Worm (Caenorhabditis elegans) whole organism, dauer: Measurements from ENCODE around the gene xpo-1.

ENCODE experiments used
- unc-62 ChIP-seq: sonication (generic microtip); optimal IDR thresholded peaks from 2 replicates; lab custom pipeline; 2017; ENCODE audit warnings: missing biosample characterization, missing genetic modification reagents, missing genetic modification characterization

xpo-1 gene

ce11 chrV:7826917-7827316 is 22.1 kb downstream of the xpo-1 start, which contains the start of gene mig-6:
Gene mig-6 (plus strand): TSS chrV:7827217.
- TF ChIP-seq unc-62 (GFP tag; lab: Kevin White, UChicago), result no peak

DNA sequence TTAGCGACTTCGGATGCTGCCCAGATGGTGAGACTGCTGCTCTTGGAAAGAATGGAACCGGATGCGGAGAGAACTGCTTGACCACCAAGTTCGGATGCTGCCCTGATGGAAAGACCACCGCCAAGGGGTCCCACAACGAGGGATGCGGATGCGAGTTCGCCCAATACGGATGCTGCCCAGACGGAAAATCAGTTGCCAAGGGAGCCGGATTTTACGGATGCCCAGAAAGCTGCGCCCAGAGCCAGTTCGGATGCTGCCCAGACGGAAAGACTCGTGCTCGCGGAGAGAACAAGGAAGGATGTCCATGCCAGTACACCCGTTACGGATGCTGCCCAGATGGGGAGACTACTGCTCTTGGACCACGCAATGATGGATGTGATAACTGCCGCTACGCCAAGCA is 26.1 kb downstream of the xpo-1 start:
- no peak for TF ChIP-seq unc-62 (GFP tag; lab: Kevin White, UChicago)

DNA sequence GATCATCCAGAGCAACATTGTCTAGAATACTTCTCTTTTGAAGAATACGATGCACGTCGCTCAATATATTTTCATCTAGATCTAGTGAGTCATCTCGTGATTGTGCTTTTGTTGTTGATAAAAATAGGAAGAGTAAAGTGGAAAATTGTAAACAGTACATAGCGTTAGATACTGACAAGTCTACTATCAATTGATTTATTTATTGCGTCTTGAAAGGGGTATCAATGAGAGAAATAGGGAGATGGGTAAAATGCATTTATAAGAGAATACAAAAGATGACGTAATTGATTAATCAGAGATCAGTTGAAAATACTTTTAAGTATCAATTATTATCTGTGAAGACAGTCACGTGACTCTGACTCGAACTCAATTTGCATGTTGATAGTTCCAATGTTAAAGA is 32.0 kb downstream of the xpo-1 start, which contains the start of gene txt-5:
txt-5 (minus strand) TSS at position 224 of the 400 bp plus-strand sequence.
- TF ChIP-seq unc-62 (GFP tag; lab: Kevin White, UChicago), result no peak

DNA sequence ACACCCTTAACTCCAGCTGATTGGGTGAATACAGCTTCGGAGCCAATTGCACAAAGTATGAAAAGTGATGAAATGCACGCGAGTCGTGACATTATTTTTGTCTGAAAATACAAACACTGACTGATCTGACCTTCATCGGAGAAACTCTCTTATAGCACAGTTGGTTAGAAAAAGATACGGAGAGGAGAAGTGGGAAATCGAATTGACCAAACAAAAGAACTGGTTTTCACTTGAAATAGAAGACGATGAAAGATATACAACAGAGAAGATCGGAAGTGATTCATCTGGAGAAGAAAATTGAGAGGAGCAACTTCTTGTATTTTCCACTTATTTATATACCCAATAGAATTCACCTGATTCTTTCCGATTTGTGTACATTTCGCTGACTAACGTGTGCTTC is 32.9 kb downstream of the xpo-1 start, which contains the start of gene ttr-33:
ttr-33 (minus strand) TSS at position 101 of the 400 bp plus-strand sequence.
- TF ChIP-seq unc-62 (GFP tag; lab: Kevin White, UChicago), result no peak

DNA sequence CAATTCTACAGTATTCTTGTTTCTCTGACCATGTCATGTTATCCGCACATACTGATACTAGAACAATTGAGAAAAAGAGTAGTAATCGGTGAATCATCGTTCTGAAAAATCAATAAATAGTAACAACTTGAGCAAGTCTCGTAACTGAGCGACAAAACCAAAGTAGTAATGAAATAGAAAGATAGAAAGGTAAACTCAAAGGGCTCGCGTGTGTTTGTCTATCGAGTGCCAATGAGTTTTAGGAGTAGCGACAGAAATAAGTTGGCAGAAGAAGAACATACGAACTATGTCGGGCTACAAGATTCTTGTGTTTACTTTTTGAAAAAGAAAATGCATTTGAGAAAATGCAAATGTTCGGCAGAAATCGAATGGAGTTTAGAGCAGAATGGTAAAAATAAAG is 34.6 kb downstream of the xpo-1 start, which contains the start of gene C37C3.12:
C37C3.12 (minus strand) TSS at position 101 of the 400 bp plus-strand sequence.
- no peak for TF ChIP-seq unc-62 (GFP tag; lab: Kevin White, UChicago)

DNA sequence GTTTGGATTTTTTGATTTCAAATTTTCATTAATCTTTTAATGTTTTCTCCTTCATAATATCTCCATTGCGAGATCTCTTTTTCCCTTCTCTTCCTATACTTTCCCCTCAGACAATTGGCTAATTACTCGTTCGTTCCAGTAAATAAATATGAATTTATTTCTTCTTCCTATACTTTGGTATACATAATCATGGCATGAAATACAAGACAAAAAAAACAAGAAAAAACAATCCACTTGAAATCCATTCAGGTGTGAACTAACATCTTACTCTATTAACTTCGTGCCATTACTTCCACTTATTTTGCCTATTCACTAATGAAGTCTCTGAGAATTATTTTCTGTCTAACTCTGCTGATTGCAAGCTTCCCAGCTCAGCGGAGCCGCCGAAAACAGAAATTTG is 37.4 kb downstream of the xpo-1 start, which contains the start of gene grd-8:
grd-8 (plus strand) TSS at position 301 of the 400 bp plus-strand sequence.
- no peak for TF ChIP-seq unc-62 (GFP tag; lab: Kevin White, UChicago)

ce11 chrV:7847170-7847569 is 42.3 kb downstream of the xpo-1 start, which contains the start of gene memo-1:
Gene memo-1 (minus strand): TSS chrV:7847171.
- TF ChIP-seq unc-62 (GFP tag; lab: Kevin White, UChicago), result no peak

DNA sequence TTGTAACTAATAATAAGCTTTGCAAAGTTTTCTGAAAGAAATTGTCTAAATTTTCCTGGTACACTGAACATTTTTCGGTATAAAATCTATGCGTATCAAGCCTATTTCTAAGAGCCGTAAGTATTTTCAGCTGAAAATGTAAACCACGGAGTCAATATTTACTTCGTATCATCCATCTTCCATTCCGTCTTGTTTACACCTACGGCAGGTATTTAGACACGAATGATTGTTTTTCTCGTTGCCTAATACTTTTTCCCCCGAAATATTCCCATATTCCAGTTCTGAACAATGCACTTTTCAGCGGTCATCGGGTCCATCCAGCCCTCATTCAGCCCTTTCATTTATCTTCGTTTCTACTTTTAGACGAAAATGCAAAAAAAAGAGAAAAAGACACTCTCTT is 42.8 kb downstream of the xpo-1 start:
- TF ChIP-seq unc-62 (GFP tag; lab: Kevin White, UChicago), result no peak

DNA sequence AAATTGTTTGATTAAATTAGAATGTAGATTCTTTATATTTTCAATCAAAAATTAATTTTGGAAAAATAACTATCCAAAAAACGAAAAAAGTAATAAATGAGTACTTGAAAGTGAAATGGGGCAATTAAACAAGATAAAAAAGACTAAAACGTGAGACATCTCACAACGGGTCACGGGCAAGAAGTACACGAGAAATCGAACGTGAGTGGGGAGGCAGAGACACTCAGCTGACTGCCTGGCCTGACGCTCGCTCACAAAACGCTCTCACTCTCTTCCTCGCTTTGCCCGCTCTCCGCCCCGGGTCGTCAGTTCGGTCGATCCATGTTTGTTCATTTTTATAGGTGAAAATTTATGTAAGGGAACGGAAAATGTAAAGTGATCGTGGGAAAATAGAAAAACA is 43.4 kb downstream of the xpo-1 start:
- no peak for TF ChIP-seq unc-62 (GFP tag; lab: Kevin White, UChicago)

ce11 chrV:7852078-7852477 is 47.2 kb downstream of the xpo-1 start:
- no peak for TF ChIP-seq unc-62 (GFP tag; lab: Kevin White, UChicago)

DNA sequence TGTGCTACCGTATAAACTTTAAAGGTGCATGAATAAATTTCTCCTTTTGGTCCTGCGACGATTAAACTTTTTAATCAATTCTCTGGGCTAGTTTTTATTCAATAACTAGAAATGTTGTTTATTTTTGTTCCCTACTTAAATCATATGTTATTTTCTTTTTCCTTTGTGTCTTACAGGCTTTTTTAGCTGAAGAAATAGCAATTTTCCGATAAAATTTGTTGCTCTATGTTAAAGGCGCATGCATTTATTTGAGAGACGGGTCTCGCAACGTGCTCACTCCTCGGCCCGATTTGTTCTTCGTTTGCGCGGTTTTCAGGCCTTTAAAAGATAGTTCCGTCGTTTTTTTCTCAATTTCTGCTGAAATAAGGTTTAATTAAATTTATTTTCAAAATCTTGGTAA is 49.0 kb downstream of the xpo-1 start:
- TF ChIP-seq unc-62 (GFP tag; lab: Kevin White, UChicago), result no peak

DNA sequence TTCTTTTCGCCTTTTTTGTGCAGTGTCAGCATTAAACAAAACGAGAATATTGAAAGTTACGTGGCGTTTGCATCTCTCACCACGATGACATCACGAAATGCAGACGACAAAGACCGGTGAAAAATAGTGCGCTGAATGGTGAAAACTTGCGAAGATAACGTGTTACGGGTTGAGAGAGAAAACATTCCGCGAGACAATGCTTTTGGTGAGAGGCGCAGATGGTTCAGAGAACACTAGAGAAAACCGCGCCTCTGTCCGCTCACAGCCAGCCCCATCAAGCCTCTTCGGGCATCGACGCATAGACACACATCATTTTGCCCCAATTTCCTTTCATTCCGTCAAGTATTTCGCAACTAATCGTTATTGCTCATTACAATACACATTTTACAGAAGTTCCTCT is 49.7 kb downstream of the xpo-1 start, which contains the start of the genes C37C3.9 and C37C3.18:
C37C3.9 (minus strand) TSS at position 98 of the 400 bp plus-strand sequence.
C37C3.18 (plus strand) TSS at position 391 of the 400 bp plus-strand sequence.
- TF ChIP-seq unc-62 (GFP tag; lab: Kevin White, UChicago), result no peak

ce11 chrV:7855382-7855994 is 50.6 kb downstream of the xpo-1 start, which contains the start of gene C37C3.2:
Gene C37C3.2 (plus strand): TSS chrV:7855944.
- no peak for TF ChIP-seq unc-62 (GFP tag; lab: Kevin White, UChicago)

ce11 chrV:7856641-7857040 is 51.8 kb downstream of the xpo-1 start:
- no peak for TF ChIP-seq unc-62 (GFP tag; lab: Kevin White, UChicago)

- TF ChIP-seq unc-62 (GFP tag; lab: Kevin White, UChicago), result no peak
These were observed 53.1 kb downstream of the xpo-1 start, which contains the start of gene C37C3.1 for ce11 chrV:7857931-7858330. Gene C37C3.1 (plus strand): TSS chrV:7857963.

ce11 chrV:7861792-7862191 is 56.9 kb downstream of the xpo-1 start, which contains the start of gene C37C3.17:
Gene C37C3.17 (minus strand): TSS chrV:7861892.
- no peak for TF ChIP-seq unc-62 (GFP tag; lab: Kevin White, UChicago)
